Worm (Caenorhabditis elegans) whole organism, young adult: ENCODE data around the gene skpo-1.

Source experiments
- B0019.2 ChIP-seq: fragments of 200-800 bp; sonication (Bioruptor generic); conservative IDR thresholded peaks from 2 replicates; pipeline ENCODE4 v1.3.6; 2022; ENCODE audit warnings: missing genetic modification reagents, missing genetic modification characterization, missing compliant biosample characterization
- D2030.7 ChIP-seq: fragments of 200-800 bp; sonication (Bioruptor generic); IDR thresholded peaks from 2 replicates; pipeline ENCODE4 v1.3.6; 2022; ENCODE audit warnings: missing genetic modification reagents, missing genetic modification characterization, missing compliant biosample characterization
- F10E7.11 ChIP-seq: sonication (generic microtip); optimal IDR thresholded peaks from 2 replicates; lab custom pipeline; 2017; ENCODE audit warnings: mild to moderate bottlenecking, missing genetic modification characterization, moderate library complexity, missing compliant biosample characterization
- F49E8.2 ChIP-seq: sonication (generic microtip); optimal IDR thresholded peaks from 3 replicates; lab custom pipeline; 2017; ENCODE audit warnings: missing genetic modification characterization, mild to moderate bottlenecking, missing compliant biosample characterization, antibody characterized with exemption, moderate library complexity; ENCODE audit not compliant: insufficient read depth
- Y53G8AR.9 ChIP-seq: fragments of 200-800 bp; sonication (Bioruptor generic); conservative IDR thresholded peaks from 2 replicates; pipeline ENCODE4 v1.3.6; 2022; ENCODE audit warnings: missing genetic modification reagents, missing genetic modification characterization, missing compliant biosample characterization
- Y56A3A.18 ChIP-seq: fragments of 200-800 bp; sonication (Bioruptor generic); IDR thresholded peaks from 2 replicates; pipeline ENCODE4 v1.3.6; 2022; ENCODE audit warnings: missing genetic modification reagents, missing genetic modification characterization, missing compliant biosample characterization
- Y79H2A.3 ChIP-seq: fragments of 200-800 bp; sonication (Bioruptor generic); conservative IDR thresholded peaks from 2 replicates; pipeline ENCODE4 v1.3.6; 2022; ENCODE audit warnings: missing genetic modification reagents, missing genetic modification characterization, missing compliant biosample characterization
- aptf-2 ChIP-seq: fragments of 200-800 bp; sonication (Bioruptor generic); conservative IDR thresholded peaks from 2 replicates; pipeline ENCODE4 v1.3.6; 2022; ENCODE audit warnings: missing genetic modification reagents, missing genetic modification characterization, missing compliant biosample characterization
- athp-1 ChIP-seq: sonication (generic microtip); optimal IDR thresholded peaks from 2 replicates; lab custom pipeline; 2017; ENCODE audit warnings: mild to moderate bottlenecking, missing genetic modification characterization, missing compliant biosample characterization
- ceh-58 ChIP-seq: fragments of 200-800 bp; sonication (Bioruptor generic); IDR thresholded peaks from 2 replicates; pipeline ENCODE4 v1.3.6; 2022; ENCODE audit warnings: missing genetic modification characterization, missing compliant biosample characterization
- ceh-91 ChIP-seq: fragments of 200-800 bp; sonication (Bioruptor generic); IDR thresholded peaks from 2 replicates; pipeline ENCODE4 v1.3.6; 2022; ENCODE audit warnings: missing genetic modification reagents, missing genetic modification characterization, missing compliant biosample characterization
- chd-7 ChIP-seq: sonication (generic microtip); optimal IDR thresholded peaks from 2 replicates; lab custom pipeline; 2016; ENCODE audit warnings: mild to moderate bottlenecking, missing genetic modification characterization, moderate library complexity, missing compliant biosample characterization
- dox-1 ChIP-seq: fragments of 200-800 bp; sonication (Bioruptor generic); IDR thresholded peaks from 2 replicates; pipeline ENCODE4 v1.3.6; 2022; ENCODE audit warnings: missing genetic modification reagents, missing genetic modification characterization, missing compliant biosample characterization
- dpff-1 ChIP-seq: sonication (generic microtip); optimal IDR thresholded peaks from 2 replicates; lab custom pipeline; 2017; ENCODE audit warnings: mild to moderate bottlenecking, missing genetic modification characterization, missing compliant biosample characterization
- dpl-1 ChIP-seq: fragments of 150-350 bp; optimal IDR thresholded peaks from 2 replicates; lab custom pipeline; 2014; ENCODE audit warnings: missing biosample characterization, missing genetic modification reagents, missing genetic modification characterization
- egl-44 ChIP-seq: fragments of 200-800 bp; sonication (Bioruptor generic); IDR thresholded peaks from 2 replicates; pipeline ENCODE4 v1.3.6; 2022; ENCODE audit warnings: missing genetic modification reagents, missing genetic modification characterization, missing compliant biosample characterization
- egrh-3 ChIP-seq: fragments of 200-800 bp; sonication (Bioruptor generic); IDR thresholded peaks from 2 replicates; pipeline ENCODE4 v1.3.6; 2022; ENCODE audit warnings: missing genetic modification reagents, missing genetic modification characterization, missing compliant biosample characterization
- gei-17 ChIP-seq: fragments of 200-800 bp; sonication (Bioruptor generic); optimal IDR thresholded peaks from 2 replicates; lab custom pipeline; 2018; ENCODE audit warnings: mild to moderate bottlenecking, missing genetic modification characterization, missing compliant biosample characterization
- hlh-12 ChIP-seq: sonication (generic microtip); optimal IDR thresholded peaks from 2 replicates; lab custom pipeline; 2016; ENCODE audit warnings: missing genetic modification characterization, missing compliant biosample characterization
- hmg-1.2 ChIP-seq: fragments of 200-800 bp; sonication (Bioruptor generic); IDR thresholded peaks from 2 replicates; pipeline ENCODE4 v1.3.6; 2022; ENCODE audit warnings: missing genetic modification reagents, missing genetic modification characterization, missing compliant biosample characterization
- hsf-1 ChIP-seq: fragments of 200-800 bp; sonication (Bioruptor generic); IDR thresholded peaks from 2 replicates; pipeline ENCODE4 v1.3.6; 2022; ENCODE audit warnings: missing genetic modification reagents, missing genetic modification characterization, missing compliant biosample characterization
- lin-26 ChIP-seq: fragments of 200-800 bp; sonication (Bioruptor generic); IDR thresholded peaks from 2 replicates; pipeline ENCODE4 v1.3.6; 2022; ENCODE audit warnings: missing genetic modification reagents, missing genetic modification characterization, missing compliant biosample characterization
- lin-35 ChIP-seq, 3 experiments: fragments of 150-350 bp in 2 of 3; sonication (generic microtip) in 1 of 3; optimal IDR thresholded peaks; 2 replicates each; lab custom pipeline; 2014 to 2018; ENCODE audit warnings: missing biosample characterization in 3 of 3, missing genetic modification characterization in 3 of 3, missing genetic modification reagents in 3 of 3
- lin-40 ChIP-seq: sonication (generic microtip); optimal IDR thresholded peaks from 2 replicates; lab custom pipeline; 2016; ENCODE audit warnings: missing genetic modification characterization, mild to moderate bottlenecking, missing compliant biosample characterization, missing genotype, missing genetic modification reagents
- lin-54 ChIP-seq: fragments of 200-800 bp; sonication (Bioruptor generic); optimal IDR thresholded peaks from 2 replicates; lab custom pipeline; 2018; ENCODE audit warnings: mild to moderate bottlenecking, missing genetic modification characterization, missing compliant biosample characterization
- lir-1 ChIP-seq: fragments of 200-800 bp; sonication (Bioruptor generic); conservative IDR thresholded peaks from 2 replicates; pipeline ENCODE4 v1.3.6; 2022; ENCODE audit warnings: missing genetic modification reagents, missing genetic modification characterization, missing compliant biosample characterization
- lsl-1 ChIP-seq: fragments of 200-800 bp; sonication (Bioruptor generic); optimal IDR thresholded peaks from 2 replicates; lab custom pipeline; 2018; ENCODE audit warnings: mild to moderate bottlenecking, missing genetic modification characterization, moderate library complexity, missing compliant biosample characterization
- lsy-27 ChIP-seq: sonication (generic microtip); optimal IDR thresholded peaks from 2 replicates; lab custom pipeline; 2017; ENCODE audit warnings: missing genetic modification characterization, mild to moderate bottlenecking, missing compliant biosample characterization, antibody characterized with exemption, missing genotype, borderline replicate concordance; ENCODE audit not compliant: insufficient read depth
- madf-10 ChIP-seq: sonication (generic microtip); optimal IDR thresholded peaks from 2 replicates; lab custom pipeline; 2016; ENCODE audit warnings: mild to moderate bottlenecking, missing genetic modification characterization, missing compliant biosample characterization
- madf-6 ChIP-seq: fragments of 200-800 bp; sonication (Bioruptor generic); IDR thresholded peaks from 2 replicates; pipeline ENCODE4 v1.3.6; 2022; ENCODE audit warnings: missing genetic modification reagents, missing genetic modification characterization, missing compliant biosample characterization
- mes-4 ChIP-seq: sonication (generic microtip); optimal IDR thresholded peaks from 2 replicates; lab custom pipeline; 2016; ENCODE audit warnings: missing genotype, missing genetic modification characterization, missing compliant biosample characterization
- repo-1 ChIP-seq: sonication (generic microtip); optimal IDR thresholded peaks from 2 replicates; lab custom pipeline; 2017; ENCODE audit warnings: mild to moderate bottlenecking, missing genetic modification characterization, missing compliant biosample characterization
- snpc-4 ChIP-seq, 5 experiments: fragments of 150-350 bp in 1 of 5; sonication (generic microtip) in 4 of 5; optimal IDR thresholded peaks; 2 replicates each; lab custom pipeline; 2014 to 2018; ENCODE audit warnings: missing genetic modification characterization in 5 of 5, missing biosample characterization in 3 of 5, antibody characterized with exemption in 2 of 5, mild to moderate bottlenecking in 2 of 5, missing compliant biosample characterization in 2 of 5, missing genotype in 2 of 5, moderate library complexity in 2 of 5, missing genetic modification reagents in 1 of 5
- sptf-2 ChIP-seq: fragments of 200-800 bp; sonication (Bioruptor generic); optimal IDR thresholded peaks from 2 replicates; lab custom pipeline; 2018; ENCODE audit warnings: mild to moderate bottlenecking, missing genetic modification characterization, missing compliant biosample characterization
- unc-62 ChIP-seq: fragments of 150-350 bp; optimal IDR thresholded peaks from 2 replicates; lab custom pipeline; 2014; ENCODE audit warnings: missing biosample characterization, missing genetic modification reagents, missing genetic modification characterization
- xnd-1 ChIP-seq: sonication (generic microtip); optimal IDR thresholded peaks from 2 replicates; lab custom pipeline; 2016; ENCODE audit warnings: missing genotype, missing genetic modification reagents, missing genetic modification characterization, missing compliant biosample characterization
- zim-3 ChIP-seq: sonication (generic microtip); optimal IDR thresholded peaks from 2 replicates; lab custom pipeline; 2017; ENCODE audit warnings: mild to moderate bottlenecking, missing genetic modification characterization, moderate library complexity, missing compliant biosample characterization
- ztf-26 ChIP-seq: sonication (generic microtip); optimal IDR thresholded peaks from 2 replicates; lab custom pipeline; 2017; ENCODE audit warnings: missing genetic modification characterization, missing compliant biosample characterization
- ztf-28 ChIP-seq: fragments of 200-800 bp; sonication (Bioruptor generic); IDR thresholded peaks from 2 replicates; pipeline ENCODE4 v1.3.6; 2022; ENCODE audit warnings: missing genetic modification reagents, missing genetic modification characterization, missing compliant biosample characterization
- ztf-6 ChIP-seq: fragments of 200-800 bp; sonication (Bioruptor generic); IDR thresholded peaks from 2 replicates; pipeline ENCODE4 v1.3.6; 2022; ENCODE audit warnings: missing genetic modification reagents, missing genetic modification characterization, missing compliant biosample characterization

The skpo-1 gene

ce11 chrII:8449660-8450118 lies 45.0 kb upstream of the skpo-1 start, which contains the start of gene F22B5.4:
Gene F22B5.4, plus strand, starts transcription at chrII:8449710.
- TF ChIP-seq dpff-1 (tag; lab: Kevin White, UChicago) (no peak), egl-44 (GFP tag; lab: Robert Waterston, UW) (no peak), hlh-12 (no peak), F49E8.2 (no peak), Y56A3A.18 (GFP tag; lab: Robert Waterston, UW) (no peak)

- TF ChIP-seq B0019.2 = no peak
- no peak for TF ChIP-seq ceh-58 (GFP tag; lab: Robert Waterston, UW)
- TF ChIP-seq Y79H2A.3 (GFP tag; lab: Robert Waterston, UW) = no peak
- no peak for TF ChIP-seq unc-62
- TF ChIP-seq athp-1 = no peak
- TF ChIP-seq ztf-28 = no peak
- no peak for TF ChIP-seq chd-7 (tag; lab: Kevin White, UChicago)
- no peak for TF ChIP-seq repo-1 (tag; lab: Kevin White, UChicago)
- no peak for TF ChIP-seq ztf-6 (GFP tag; lab: Robert Waterston, UW)
- no peak for TF ChIP-seq hlh-12
- no peak for TF ChIP-seq sptf-2 (GFP tag; lab: Kevin White, UChicago)
- TF ChIP-seq Y56A3A.18 (GFP tag; lab: Robert Waterston, UW) = no peak
- TF ChIP-seq, all 124 proteins: peak for 0
Measured at ce11 chrII:8446731-8447130, 42.1 kb upstream of the skpo-1 start, which contains the start of gene cut-3. Gene cut-3, minus strand, starts transcription at chrII:8446831.

- 0 out of 2 replicates have a peak, but pooled peaks have one; percentile 41 for TF ChIP-seq Y56A3A.18 (GFP tag; lab: Robert Waterston, UW)
- no peak for TF ChIP-seq lsy-27 (tag; lab: Kevin White, UChicago)
Measured at ce11 chrII:8444007-8444406, 39.4 kb upstream of the skpo-1 start, which contains the start of gene evl-20. Gene evl-20, plus strand, starts transcription at chrII:8444307.

ce11 chrII:8442717-8443223 lies 38.1 kb upstream of the skpo-1 start, which contains the start of gene eif-3.G:
Gene eif-3.G, plus strand, starts transcription at chrII:8442767.
- TF ChIP-seq lin-54 (GFP tag; lab: Kevin White, UChicago) = peak; percentile 17
- peak; percentile 50 for TF ChIP-seq madf-6
- TF ChIP-seq hsf-1 = 0 out of 2 replicates have a peak, but pooled peaks have one; percentile 39
- TF ChIP-seq D2030.7 (GFP tag; lab: Robert Waterston, UW) = peak; percentile 34; the same call in 1 of the 2 replicates
- no peak for TF ChIP-seq F10E7.11 (tag; lab: Kevin White, UChicago)
- no peak for TF ChIP-seq egrh-3 (GFP tag; lab: Robert Waterston, UW)
- TF ChIP-seq mes-4 (tag; lab: Kevin White, UChicago) = no peak
- no peak for TF ChIP-seq madf-10 (tag; lab: Kevin White, UChicago)
- peak; percentile 51 for TF ChIP-seq Y53G8AR.9
- 0 out of 2 replicates have a peak, but pooled peaks have one; percentile 22 for TF ChIP-seq lin-26 (GFP tag; lab: Robert Waterston, UW)

- TF ChIP-seq lsl-1 (GFP tag; lab: Kevin White, UChicago) (peak; percentile 67), ceh-91 (0 out of 2 replicates have a peak, but pooled peaks have one; percentile 16), ztf-26 (tag; lab: Kevin White, UChicago) (peak; percentile 2), gei-17 (GFP tag; lab: Kevin White, UChicago) (no peak), madf-6 (peak; percentile 70; the same call in 1 of the 2 replicates), snpc-4 (GFP tag; optimal IDR thresholded peaks at IDR 0.05; lab: Kevin White, UChicago) (no peak), snpc-4 (tag; optimal IDR thresholded peaks at IDR 0.05; lab: Kevin White, UChicago) (peak in 1 of 4 experiments; percentile 16), xnd-1 (tag; lab: Kevin White, UChicago) (peak; percentile 5), lin-35 (GFP tag; optimal IDR thresholded peaks at IDR 0.05; lab: Kevin White, UChicago) (peak in 1 of 3 experiments; percentile 7), dox-1 (GFP tag; lab: Robert Waterston, UW) (peak; percentile 57; the same call in 1 of the 2 replicates), lin-40 (peak; percentile 27), hsf-1 (0 out of 2 replicates have a peak, but pooled peaks have one; percentile 9), hmg-1.2 (GFP tag; lab: Robert Waterston, UW) (peak; percentile 28; the same call in 1 of the 2 replicates), aptf-2 (GFP tag; lab: Robert Waterston, UW) (0 out of 2 replicates have a peak, but pooled peaks have one; percentile 47), zim-3 (tag; lab: Kevin White, UChicago) (no peak), lir-1 (GFP tag; lab: Robert Waterston, UW) (no peak), dpl-1 (peak; percentile 9)
Measured at ce11 chrII:8442176-8442575, 37.5 kb upstream of the skpo-1 start.
